Worm (Caenorhabditis elegans): ENCODE data around the gene clc-4.

- TF ChIP-seq him-1 (tag; optimal IDR thresholded peaks at IDR 0.05) = no peak
- TF ChIP-seq dao-5 (tag; optimal IDR thresholded peaks at IDR 0.05) = no peak
- no peak for TF ChIP-seq W03F9.2 (tag; optimal IDR thresholded peaks at IDR 0.05)
Observed at ce11 chrX:10767669-10768068, 16.1 kb downstream of the clc-4 start.

All from whole organism, L4/young adult.